Worm (Caenorhabditis elegans) whole organism, young adult: ENCODE measurements around the gene rpl-33.

ENCODE experiments used
- B0261.1 ChIP-seq: sonication (generic microtip); optimal IDR thresholded peaks from 2 replicates; lab custom pipeline; 2016; ENCODE audit warnings: mild to moderate bottlenecking, missing genetic modification characterization, moderate library complexity, missing compliant biosample characterization
- ama-1 ChIP-seq, 3 experiments: fragments of 150-350 bp in 1 of 3; sonication (generic microtip) in 2 of 3; optimal IDR thresholded peaks; 2 replicates each; lab custom pipeline; 2014 to 2018; ENCODE audit warnings: missing biosample characterization in 2 of 3, missing genetic modification characterization in 2 of 3, missing genetic modification reagents in 2 of 3
- aptf-3 ChIP-seq: fragments of 200-800 bp; sonication (Bioruptor generic); IDR thresholded peaks from 2 replicates; pipeline ENCODE4 v1.3.6; 2022; ENCODE audit warnings: missing genetic modification characterization, missing compliant biosample characterization
- ceh-79 ChIP-seq: sonication (generic microtip); optimal IDR thresholded peaks from 2 replicates; lab custom pipeline; 2017; ENCODE audit warnings: mild to moderate bottlenecking, missing genetic modification characterization, missing compliant biosample characterization
- lin-35 ChIP-seq, 3 experiments: fragments of 150-350 bp in 2 of 3; sonication (generic microtip) in 1 of 3; optimal IDR thresholded peaks; 2 replicates each; lab custom pipeline; 2014 to 2018; ENCODE audit warnings: missing biosample characterization in 3 of 3, missing genetic modification characterization in 3 of 3, missing genetic modification reagents in 3 of 3
- mel-28 ChIP-seq: sonication (generic microtip); optimal IDR thresholded peaks from 2 replicates; lab custom pipeline; 2016; ENCODE audit warnings: borderline replicate concordance, mild to moderate bottlenecking, missing genetic modification characterization, missing compliant biosample characterization
- nfya-2 ChIP-seq: fragments of 200-800 bp; sonication (Bioruptor generic); IDR thresholded peaks from 2 replicates; pipeline ENCODE4 v1.3.6; 2022; ENCODE audit warnings: missing genetic modification reagents, missing genetic modification characterization, missing compliant biosample characterization
- nhr-90 ChIP-seq: sonication (generic microtip); optimal IDR thresholded peaks from 2 replicates; lab custom pipeline; 2016; ENCODE audit warnings: missing genotype, mild to moderate bottlenecking, missing genetic modification characterization, missing compliant biosample characterization
- snpc-4 ChIP-seq, 5 experiments: fragments of 150-350 bp in 1 of 5; sonication (generic microtip) in 4 of 5; optimal IDR thresholded peaks; 2 replicates each; lab custom pipeline; 2014 to 2018; ENCODE audit warnings: missing genetic modification characterization in 5 of 5, missing biosample characterization in 3 of 5, antibody characterized with exemption in 2 of 5, mild to moderate bottlenecking in 2 of 5, missing compliant biosample characterization in 2 of 5, missing genotype in 2 of 5, moderate library complexity in 2 of 5, missing genetic modification reagents in 1 of 5
- somi-1 ChIP-seq: fragments of 200-800 bp; sonication (Bioruptor generic); optimal IDR thresholded peaks from 2 replicates; lab custom pipeline; 2018; ENCODE audit warnings: mild to moderate bottlenecking, missing genetic modification characterization, missing compliant biosample characterization
- unc-130 ChIP-seq: sonication (generic microtip); optimal IDR thresholded peaks from 2 replicates; lab custom pipeline; 2016; ENCODE audit warnings: missing genetic modification reagents, missing genetic modification characterization, missing compliant biosample characterization
- unc-62 ChIP-seq: fragments of 150-350 bp; optimal IDR thresholded peaks from 2 replicates; lab custom pipeline; 2014; ENCODE audit warnings: missing biosample characterization, missing genetic modification reagents, missing genetic modification characterization
- ztf-22 ChIP-seq: fragments of 200-800 bp; sonication (Bioruptor generic); optimal IDR thresholded peaks from 2 replicates; lab custom pipeline; 2018; ENCODE audit warnings: mild to moderate bottlenecking, missing genetic modification characterization, moderate library complexity, missing compliant biosample characterization

DNA sequence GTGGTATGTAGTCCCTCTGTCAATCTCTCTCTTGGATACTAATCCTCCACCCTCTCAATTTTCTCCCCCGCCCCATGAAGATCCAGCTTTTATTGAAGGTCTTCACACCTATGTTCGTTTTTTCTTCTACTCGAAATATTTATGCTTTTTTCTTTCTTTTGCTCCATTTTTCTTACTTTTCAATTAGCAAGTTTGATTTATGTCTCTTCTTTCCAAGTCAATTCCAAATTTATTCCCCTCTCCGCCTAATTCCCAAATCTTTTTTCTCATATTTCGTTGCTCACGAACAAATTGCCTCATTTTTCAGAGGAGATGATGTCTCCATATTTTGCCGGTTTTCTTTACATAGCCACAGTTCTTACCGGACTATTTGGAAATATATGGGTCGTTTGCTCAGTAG, 38.9 kb downstream of the rpl-33 start, which contains the start of gene npr-31:
- no peak for TF ChIP-seq nfya-2 (GFP tag; lab: Robert Waterston, UW)
- no peak for TF ChIP-seq unc-62 (GFP tag; lab: Kevin White, UChicago)
- no peak for TF ChIP-seq ama-1 (optimal IDR thresholded peaks at IDR 0.05; lab: Kevin White, UChicago)
- no peak for TF ChIP-seq ama-1 (GFP tag; optimal IDR thresholded peaks at IDR 0.05; lab: Kevin White, UChicago)
- TF ChIP-seq B0261.1 (tag; lab: Kevin White, UChicago), result no peak
- TF ChIP-seq nhr-90 (tag; lab: Kevin White, UChicago), result no peak
- TF ChIP-seq lin-35 (GFP tag; optimal IDR thresholded peaks at IDR 0.05; lab: Kevin White, UChicago), result no peak
- no peak for TF ChIP-seq ztf-22 (GFP tag; lab: Kevin White, UChicago)
- no peak for TF ChIP-seq snpc-4 (GFP tag; optimal IDR thresholded peaks at IDR 0.05; lab: Kevin White, UChicago)
- TF ChIP-seq snpc-4 (tag; optimal IDR thresholded peaks at IDR 0.05; lab: Kevin White, UChicago), result no peak
- TF ChIP-seq somi-1 (GFP tag; lab: Kevin White, UChicago), result no peak
- TF ChIP-seq unc-130, result no peak
- no peak for TF ChIP-seq mel-28 (tag; lab: Kevin White, UChicago)
- TF ChIP-seq ceh-79 (tag; lab: Kevin White, UChicago), result no peak
- TF ChIP-seq aptf-3 (GFP tag; lab: Robert Waterston, UW), result no peak
